Worm (Caenorhabditis elegans) whole organism, L3 larva: Measurements from ENCODE around the gene F53F1.4.
A peak's percentile ranks its signal among the peaks of the same experiment; 100 is the strongest.

Source experiments
- R02D3.7 ChIP-seq: fragments of 150-350 bp; optimal IDR thresholded peaks from 2 replicates; lab custom pipeline; 2014; ENCODE audit warnings: missing biosample characterization, missing genetic modification characterization
- aly-2 ChIP-seq: fragments of 150-350 bp; optimal IDR thresholded peaks from 2 replicates; lab custom pipeline; 2014; ENCODE audit warnings: missing biosample characterization, missing genetic modification characterization
- ama-1 ChIP-seq: fragments of 150-350 bp; optimal IDR thresholded peaks from 2 replicates; lab custom pipeline; 2018
- ceh-16 ChIP-seq: sonication (generic microtip); optimal IDR thresholded peaks from 2 replicates; lab custom pipeline; 2017; ENCODE audit warnings: missing biosample characterization, missing genetic modification characterization
- egl-5 ChIP-seq: fragments of 150-350 bp; optimal IDR thresholded peaks from 2 replicates; lab custom pipeline; 2017; ENCODE audit warnings: missing biosample characterization, missing genetic modification reagents, missing genetic modification characterization, inconsistent platforms
- elt-2 ChIP-seq: sonication (generic microtip); optimal IDR thresholded peaks from 2 replicates; lab custom pipeline; 2016; ENCODE audit warnings: missing genetic modification reagents, mild to moderate bottlenecking, missing genetic modification characterization, missing compliant biosample characterization
- elt-3 ChIP-seq, 3 experiments: fragments of 150-350 bp in 1 of 3; sonication (generic microtip) in 2 of 3; optimal IDR thresholded peaks; 2 replicates in 2 of 3; 4 replicates in 1 of 3; lab custom pipeline; 2014 to 2017; ENCODE audit warnings: missing biosample characterization in 3 of 3, missing genetic modification characterization in 3 of 3
- eor-1 ChIP-seq, 2 experiments: fragments of 150-350 bp; optimal IDR thresholded peaks; 2 replicates each; lab custom pipeline; 2014 to 2018; ENCODE audit warnings: missing biosample characterization in 2 of 2, missing genetic modification characterization in 2 of 2
- fkh-10 ChIP-seq: sonication (generic microtip); optimal IDR thresholded peaks from 2 replicates; lab custom pipeline; 2017; ENCODE audit warnings: missing biosample characterization, missing genetic modification reagents, missing genetic modification characterization
- fkh-2 ChIP-seq: fragments of 150-350 bp; optimal IDR thresholded peaks from 2 replicates; lab custom pipeline; 2014; ENCODE audit warnings: missing biosample characterization, missing genetic modification reagents, missing genetic modification characterization
- hmg-11 ChIP-seq: sonication (generic microtip); optimal IDR thresholded peaks from 2 replicates; lab custom pipeline; 2016; ENCODE audit warnings: missing genetic modification characterization, missing compliant biosample characterization
- lin-39 ChIP-seq: fragments of 150-350 bp; optimal IDR thresholded peaks from 2 replicates; lab custom pipeline; 2018; ENCODE audit warnings: missing biosample characterization, missing genetic modification reagents, missing genetic modification characterization
- lsy-12 ChIP-seq: sonication (generic microtip); optimal IDR thresholded peaks from 2 replicates; lab custom pipeline; 2016; ENCODE audit warnings: mild to moderate bottlenecking, missing genetic modification characterization, missing compliant biosample characterization
- mml-1 ChIP-seq: fragments of 150-350 bp; sonication (generic microtip); optimal IDR thresholded peaks from 3 replicates; lab custom pipeline; 2014; ENCODE audit warnings: missing biosample characterization, missing genetic modification characterization
- nfya-1 ChIP-seq: sonication (generic microtip); optimal IDR thresholded peaks from 2 replicates; lab custom pipeline; 2017; ENCODE audit warnings: missing genetic modification characterization, mild to moderate bottlenecking, missing compliant biosample characterization, antibody characterized with exemption, moderate library complexity; ENCODE audit not compliant: insufficient read depth
- nhr-11 ChIP-seq: fragments of 150-350 bp; optimal IDR thresholded peaks from 2 replicates; lab custom pipeline; 2014; ENCODE audit warnings: missing biosample characterization, missing genetic modification characterization
- nhr-12 ChIP-seq: fragments of 150-350 bp; optimal IDR thresholded peaks from 2 replicates; lab custom pipeline; 2014; ENCODE audit warnings: missing biosample characterization, missing genetic modification characterization
- nhr-23 ChIP-seq: fragments of 150-350 bp; optimal IDR thresholded peaks from 2 replicates; lab custom pipeline; 2014; ENCODE audit warnings: missing biosample characterization, missing genetic modification reagents, missing genetic modification characterization
- nhr-25 ChIP-seq: sonication (generic microtip); optimal IDR thresholded peaks from 2 replicates; lab custom pipeline; 2017; ENCODE audit warnings: missing biosample characterization, missing genetic modification characterization
- nhr-28 ChIP-seq: fragments of 150-350 bp; optimal IDR thresholded peaks from 2 replicates; lab custom pipeline; 2014; ENCODE audit warnings: missing biosample characterization, missing genetic modification characterization
- nhr-43 ChIP-seq: sonication (generic microtip); optimal IDR thresholded peaks from 2 replicates; lab custom pipeline; 2016; ENCODE audit warnings: mild to moderate bottlenecking, missing genetic modification characterization, missing compliant biosample characterization; ENCODE audit not compliant: poor library complexity, severe bottlenecking
- nhr-76 ChIP-seq: fragments of 150-350 bp; sonication (generic microtip); optimal IDR thresholded peaks from 5 replicates; lab custom pipeline; 2014; ENCODE audit warnings: missing biosample characterization, missing genetic modification characterization
- nhr-77 ChIP-seq: fragments of 150-350 bp; optimal IDR thresholded peaks from 2 replicates; lab custom pipeline; 2014; ENCODE audit warnings: missing biosample characterization, missing genetic modification characterization
- pha-4 ChIP-seq: fragments of 150-350 bp; optimal IDR thresholded peaks from 2 replicates; lab custom pipeline; 2014; ENCODE audit warnings: missing biosample characterization, missing genetic modification reagents, missing genetic modification characterization
- sea-2 ChIP-seq: fragments of 150-350 bp; sonication (generic microtip); optimal IDR thresholded peaks from 4 replicates; lab custom pipeline; 2014; ENCODE audit warnings: missing biosample characterization, missing genetic modification reagents, missing genetic modification characterization
- skn-1 ChIP-seq: fragments of 150-350 bp; optimal IDR thresholded peaks from 2 replicates; lab custom pipeline; 2014; ENCODE audit warnings: missing biosample characterization, missing genetic modification characterization
- tbx-2 ChIP-seq: sonication (generic microtip); optimal IDR thresholded peaks from 2 replicates; lab custom pipeline; 2016; ENCODE audit warnings: mild to moderate bottlenecking, missing genetic modification characterization, missing compliant biosample characterization
- unc-39 ChIP-seq: sonication (generic microtip); optimal IDR thresholded peaks from 4 replicates; lab custom pipeline; 2017; ENCODE audit warnings: missing biosample characterization, missing genetic modification characterization
- ztf-4 ChIP-seq: fragments of 150-350 bp; optimal IDR thresholded peaks from 2 replicates; lab custom pipeline; 2014; ENCODE audit warnings: missing biosample characterization, missing genetic modification characterization

F53F1.4 gene

DNA sequence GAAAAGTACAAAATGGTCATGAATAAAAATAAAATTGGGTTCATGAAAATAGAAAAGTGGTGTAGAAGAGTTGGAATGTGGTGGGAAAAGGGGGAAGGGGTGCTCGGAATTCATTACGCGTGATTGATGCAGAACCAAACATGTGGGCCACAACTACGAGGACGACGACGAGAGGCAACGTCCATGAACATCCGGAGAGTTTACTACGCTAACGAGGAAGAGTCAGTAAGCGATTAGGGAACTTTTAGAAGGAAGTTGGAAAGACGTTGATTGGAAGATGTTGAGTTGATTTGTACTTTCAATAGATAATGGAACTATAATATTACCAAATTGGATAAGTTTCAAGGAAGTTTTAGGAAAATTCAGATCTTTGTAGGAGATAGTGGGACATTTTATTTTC, 9.2 kb upstream of the F53F1.4 start:
- TF ChIP-seq nfya-1 (tag; lab: Kevin White, UChicago): no peak
- TF ChIP-seq lin-39 (tag; lab: Kevin White, UChicago): peak; percentile 42
- TF ChIP-seq, all 47 proteins: peak for 1

DNA sequence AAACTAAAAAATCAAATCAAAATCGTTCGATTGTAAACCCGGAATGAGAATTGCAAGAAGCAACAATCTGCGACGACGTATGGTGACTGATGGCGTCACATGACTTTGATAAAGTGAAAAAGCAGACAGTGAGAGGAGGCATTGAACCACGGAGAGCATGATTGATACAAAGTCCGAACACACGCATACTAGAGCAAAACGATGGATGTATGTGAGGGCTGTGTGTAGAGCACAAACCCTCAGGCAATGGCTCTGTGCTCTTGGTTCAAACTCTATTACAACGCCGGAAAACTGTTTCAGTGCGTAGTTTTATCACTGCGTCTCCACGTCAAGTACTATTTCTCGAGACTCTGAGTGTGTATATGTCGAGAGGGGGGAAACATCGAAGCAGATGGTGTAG, 8.4 kb upstream of the F53F1.4 start:
- TF ChIP-seq hmg-11 (tag; lab: Kevin White, UChicago): no peak
- peak; percentile 93 for TF ChIP-seq lin-39 (tag; lab: Kevin White, UChicago)
- TF ChIP-seq egl-5 (tag; lab: Kevin White, UChicago): peak; percentile 52
- no peak for TF ChIP-seq tbx-2 (tag; lab: Kevin White, UChicago)
- TF ChIP-seq fkh-10: no peak
- TF ChIP-seq lsy-12: no peak
- TF ChIP-seq nhr-28: no peak

DNA sequence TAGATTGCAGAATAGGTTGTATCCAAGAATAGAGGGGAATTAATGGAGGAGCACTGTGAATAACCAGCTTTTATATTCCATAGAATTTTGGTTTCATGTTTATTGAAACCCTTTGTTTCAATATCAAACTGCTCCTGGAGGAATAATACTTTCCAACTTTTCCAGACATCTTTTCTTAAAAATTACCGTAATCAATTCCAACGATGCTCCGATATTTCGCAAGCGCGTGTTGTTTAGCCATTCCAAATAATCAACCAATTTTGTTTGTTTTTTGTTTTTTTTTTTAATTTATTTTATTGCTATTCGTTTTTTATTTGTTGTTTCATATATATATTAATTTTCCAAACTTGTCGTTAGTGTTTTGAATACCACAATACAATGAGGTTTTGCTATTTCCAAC, 4.8 kb upstream of the F53F1.4 start, which contains the start of gene cutl-1:
Gene cutl-1, minus strand, starts transcription at position 83 of the 400 bp plus-strand sequence.
- peak; percentile 10 for TF ChIP-seq pha-4 (tag; lab: Kevin White, UChicago)
- no peak for TF ChIP-seq nhr-76

DNA sequence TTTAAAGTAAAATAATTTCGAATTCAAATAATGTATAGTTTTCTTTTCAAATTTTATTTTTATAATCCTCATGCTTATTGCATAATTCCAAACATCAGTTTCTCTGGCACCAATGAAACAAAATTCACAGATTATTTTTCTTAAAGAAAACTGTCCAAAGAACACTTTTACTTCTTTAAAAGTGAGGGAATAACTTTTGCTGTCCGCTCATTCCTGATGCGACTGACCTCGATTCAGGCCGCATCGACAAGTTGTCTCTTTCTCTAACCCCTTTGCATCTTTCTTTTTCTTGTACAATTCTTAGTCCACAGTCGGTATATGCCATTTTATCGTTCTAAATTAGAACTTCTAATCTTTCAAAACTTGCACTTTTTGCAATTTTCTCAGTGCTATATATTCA, 4.4 kb upstream of the F53F1.4 start, which contains the start of gene F53F1.2:
Gene F53F1.2, plus strand, starts transcription at position 306 of the 400 bp plus-strand sequence.
- TF ChIP-seq nhr-23 (tag; lab: Kevin White, UChicago) (peak; percentile 52), sea-2 (GFP tag; lab: Kevin White, UChicago) (no peak)

DNA sequence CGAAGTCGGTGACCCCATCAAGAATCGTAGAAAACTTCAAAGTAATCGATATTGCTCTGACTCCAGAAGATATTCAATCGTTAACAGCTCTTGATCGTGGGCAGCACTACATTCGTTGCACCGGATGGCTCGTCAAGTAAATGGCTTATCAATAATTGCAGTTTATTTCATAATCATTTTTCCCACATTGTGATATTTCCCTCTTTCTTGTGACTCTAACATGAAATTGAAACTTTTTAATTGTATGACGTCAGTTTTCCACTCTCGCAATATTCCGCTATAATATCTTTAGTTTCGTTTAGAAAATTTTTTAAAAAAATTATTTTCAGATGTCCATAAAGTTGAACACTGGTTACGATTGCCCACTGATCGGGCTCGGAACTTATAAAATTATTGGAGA, 3.0 kb upstream of the F53F1.4 start, which contains the start of gene F53F1.3:
Gene F53F1.3, plus strand, starts transcription at position 330 of the 400 bp plus-strand sequence.
- no peak for TF ChIP-seq nhr-76
- TF ChIP-seq unc-39 (tag; lab: Kevin White, UChicago): no peak
- peak; percentile 51 for TF ChIP-seq elt-2
- TF ChIP-seq R02D3.7 (tag; lab: Kevin White, UChicago): no peak

DNA sequence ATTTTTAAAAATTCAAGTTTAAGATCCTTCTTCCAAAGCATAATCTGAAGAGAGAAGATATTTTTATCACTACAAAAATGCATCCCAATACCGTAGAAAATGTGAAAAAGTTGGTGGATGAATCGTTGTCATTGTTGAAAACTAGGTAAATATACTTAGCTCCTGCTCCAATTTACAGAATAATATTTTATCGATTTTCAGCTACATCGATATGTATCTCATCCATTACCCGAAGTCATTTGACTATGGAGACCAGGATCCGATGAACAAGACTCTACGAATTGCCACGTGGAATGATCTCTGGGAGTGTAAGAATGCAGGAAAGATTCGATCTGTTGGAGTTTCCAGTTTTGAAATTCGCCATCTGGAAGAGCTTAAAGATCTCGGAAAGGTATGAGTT, 2.4 kb upstream of the F53F1.4 start:
- TF ChIP-seq nhr-11 (tag; lab: Kevin White, UChicago) (no peak), lin-39 (tag; lab: Kevin White, UChicago) (no peak), mml-1 (no peak), nhr-43 (tag; lab: Kevin White, UChicago) (no peak), fkh-2 (tag; lab: Kevin White, UChicago) (no peak)

DNA sequence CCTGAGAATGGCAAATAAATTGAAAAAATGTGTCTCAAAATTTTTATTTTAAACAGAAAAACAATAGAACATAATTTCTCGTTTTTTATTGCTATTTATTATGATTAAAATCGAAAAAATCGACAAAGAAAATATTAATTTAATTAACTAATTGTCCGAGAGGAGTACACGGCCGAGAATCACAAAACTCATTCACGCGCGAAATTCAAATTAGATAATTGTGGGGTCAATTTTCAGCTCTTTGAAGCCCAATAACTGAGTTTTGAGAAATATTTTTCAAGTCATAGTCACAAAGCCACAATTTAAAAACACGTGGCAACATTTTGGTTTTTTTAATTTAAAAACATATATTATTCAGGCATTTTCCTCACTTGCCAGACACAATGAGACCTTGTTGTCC, 1.8 kb upstream of the F53F1.4 start:
- TF ChIP-seq ztf-4 (tag; lab: Kevin White, UChicago): no peak
- peak; percentile 41 for TF ChIP-seq pha-4 (tag; lab: Kevin White, UChicago)
- TF ChIP-seq nfya-1 (tag; lab: Kevin White, UChicago): no peak
- TF ChIP-seq aly-2 (tag; lab: Kevin White, UChicago): no peak
- TF ChIP-seq nhr-23 (tag; lab: Kevin White, UChicago): peak; percentile 8
- no peak for TF ChIP-seq eor-1 (tag; optimal IDR thresholded peaks at IDR 0.05; lab: Kevin White, UChicago)
- no peak for TF ChIP-seq skn-1 (tag; lab: Kevin White, UChicago)
- no peak for TF ChIP-seq nhr-12
- TF ChIP-seq nhr-43 (tag; lab: Kevin White, UChicago): peak; percentile 23

DNA sequence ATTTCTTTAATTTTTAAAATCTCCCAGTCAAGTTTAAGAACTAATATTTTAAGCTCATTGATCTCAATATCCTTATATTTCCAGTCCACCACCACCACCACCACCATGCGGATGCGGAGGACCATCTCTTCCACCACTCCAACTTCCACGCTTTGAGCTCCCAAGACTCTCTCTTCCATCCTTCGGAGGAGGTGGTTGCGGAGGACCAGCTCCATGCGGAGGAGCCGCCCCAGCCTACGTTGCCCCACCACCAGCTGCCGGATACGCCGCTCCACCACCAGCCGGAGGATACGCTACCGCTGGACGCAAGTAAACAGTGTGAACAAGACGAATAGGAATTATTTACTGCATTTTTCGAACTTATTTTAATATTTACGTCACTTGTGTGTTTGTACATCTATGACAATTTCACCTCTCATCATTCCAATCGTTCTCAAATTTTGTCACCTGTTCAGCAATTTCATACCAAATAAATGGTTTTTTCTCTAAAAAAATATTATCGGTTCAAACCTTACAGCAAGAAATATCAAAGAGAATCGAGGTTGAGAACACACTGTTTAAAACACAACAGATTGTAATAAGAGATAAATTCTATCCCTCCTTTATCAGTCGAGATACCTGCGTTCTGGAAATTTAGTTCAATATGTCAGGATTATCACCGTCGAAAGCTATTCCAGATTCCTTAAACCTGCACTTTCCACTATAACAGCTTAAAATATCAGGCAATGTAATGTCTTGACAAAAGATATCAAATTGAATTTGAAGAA, 531 bp downstream of the F53F1.4 start:
- TF ChIP-seq ceh-16 (tag; lab: Kevin White, UChicago) (no peak), elt-3 (tag; optimal IDR thresholded peaks at IDR 0.05; lab: Kevin White, UChicago) (peak in 1 of 3 experiments; percentile 41), nhr-77 (tag; lab: Kevin White, UChicago) (peak; percentile 38), ama-1 (lab: Kevin White, UChicago) (peak; percentile 81), fkh-10 (no peak), nhr-43 (tag; lab: Kevin White, UChicago) (peak; percentile 29), nhr-25 (tag; lab: Kevin White, UChicago) (peak; percentile 86)
